Fruit fly (Drosophila melanogaster): ENCODE results near the gene Sid.

Sid gene

dm6 chr3R:28677527-28678134, 7.1 kb downstream of the Sid start:
- TF ChIP-seq h (optimal IDR thresholded peaks at IDR 0.05): no peak
- TF ChIP-seq ttk (optimal IDR thresholded peaks at IDR 0.05): no peak
- no peak for TF ChIP-seq insv (optimal IDR thresholded peaks at IDR 0.05)
- TF ChIP-seq Sin3A (optimal IDR thresholded peaks at IDR 0.05): no peak
- TF ChIP-seq Myc (optimal IDR thresholded peaks at IDR 0.05): no peak
- no peak for TF ChIP-seq psq (optimal IDR thresholded peaks at IDR 0.05)

dm6 chr3R:28679583-28679982, 9.1 kb downstream of the Sid start:
- no peak for TF ChIP-seq insv (optimal IDR thresholded peaks at IDR 0.05)

dm6 chr3R:28681834-28682464, 11.4 kb downstream of the Sid start:
- TF ChIP-seq insv (optimal IDR thresholded peaks at IDR 0.05): no peak
- no peak for TF ChIP-seq ttk (optimal IDR thresholded peaks at IDR 0.05)
- no peak for TF ChIP-seq h (optimal IDR thresholded peaks at IDR 0.05)

- TF ChIP-seq Myc (optimal IDR thresholded peaks at IDR 0.05) (no peak), insv (optimal IDR thresholded peaks at IDR 0.05) (no peak), Sin3A (optimal IDR thresholded peaks at IDR 0.05) (no peak), ttk (optimal IDR thresholded peaks at IDR 0.05) (no peak), h (optimal IDR thresholded peaks at IDR 0.05) (no peak), psq (optimal IDR thresholded peaks at IDR 0.05) (no peak)
Observed at dm6 chr3R:28685558-28685957, 15.1 kb downstream of the Sid start.

dm6 chr3R:28687969-28688368, 17.5 kb downstream of the Sid start:
- no peak for TF ChIP-seq psq (optimal IDR thresholded peaks at IDR 0.05)
- TF ChIP-seq h (optimal IDR thresholded peaks at IDR 0.05): no peak
- TF ChIP-seq Sin3A (optimal IDR thresholded peaks at IDR 0.05): no peak
- no peak for TF ChIP-seq insv (optimal IDR thresholded peaks at IDR 0.05)
- no peak for TF ChIP-seq ttk (optimal IDR thresholded peaks at IDR 0.05)
- TF ChIP-seq Myc (optimal IDR thresholded peaks at IDR 0.05): no peak

dm6 chr3R:28695993-28696392, 25.5 kb downstream of the Sid start, which contains the start of gene htt:
Gene htt, plus strand, starts transcription at chr3R:28696242.
- TF ChIP-seq psq (optimal IDR thresholded peaks at IDR 0.05): no peak
- no peak for TF ChIP-seq h (optimal IDR thresholded peaks at IDR 0.05)
- TF ChIP-seq Sin3A (optimal IDR thresholded peaks at IDR 0.05): no peak
- TF ChIP-seq insv (optimal IDR thresholded peaks at IDR 0.05): no peak
- no peak for TF ChIP-seq Myc (optimal IDR thresholded peaks at IDR 0.05)
- TF ChIP-seq ttk (optimal IDR thresholded peaks at IDR 0.05): no peak
